Worm (Caenorhabditis elegans): ENCODE results near the gene Y22D7AL.11.

DNA sequence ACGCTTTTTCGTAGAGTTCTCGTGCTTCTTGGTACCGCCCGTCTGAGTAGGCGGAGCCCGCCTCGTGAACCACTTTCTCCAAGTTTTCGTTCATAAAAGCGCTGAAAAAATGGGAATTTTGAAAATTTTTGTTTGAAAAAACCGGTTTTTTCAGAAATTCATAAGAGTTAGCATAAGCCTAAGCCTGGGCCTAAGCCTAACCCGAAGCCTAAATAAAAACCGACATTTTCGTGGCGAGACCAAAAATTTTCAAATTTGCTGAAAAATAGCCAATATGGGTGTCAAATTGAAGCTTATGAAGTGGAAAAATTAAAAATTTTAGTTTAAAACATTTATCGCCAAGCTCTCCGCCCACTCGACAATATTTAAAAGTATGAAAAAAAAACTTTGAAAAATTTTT lies 20.2 kb downstream of the Y22D7AL.11 start, which contains the start of gene Y22D7AL.9:
- TF ChIP-seq lin-39 (tag; optimal IDR thresholded peaks at IDR 0.05), result no peak
- TF ChIP-seq aly-2 (tag; optimal IDR thresholded peaks at IDR 0.05), result no peak
- TF ChIP-seq ztf-11 (tag; optimal IDR thresholded peaks at IDR 0.05), result no peak
- no peak for TF ChIP-seq nhr-28 (tag; optimal IDR thresholded peaks at IDR 0.05)
- no peak for TF ChIP-seq pha-4 (tag; optimal IDR thresholded peaks at IDR 0.05)

Data from whole organism, L3 larva.